Fruit fly (Drosophila melanogaster) whole organism, embryonic: ENCODE results near the gene CG8117.

Experiments
- ATbp ChIP-seq: fragments of 200-800 bp; sonication (Bioruptor generic); optimal IDR thresholded peaks from 2 replicates; lab custom pipeline; 2017; ENCODE audit warnings: missing biosample characterization, mild to moderate bottlenecking, missing genetic modification characterization, missing genetic modification reagents
- CG12299 ChIP-seq: fragments of 200-800 bp; sonication (Bioruptor generic); optimal IDR thresholded peaks from 2 replicates; lab custom pipeline; 2018; ENCODE audit warnings: missing biosample characterization, mild to moderate bottlenecking, missing genetic modification characterization
- CG12659 ChIP-seq: fragments of 200-800 bp; sonication (Bioruptor generic); optimal IDR thresholded peaks from 3 replicates; lab custom pipeline; 2017; ENCODE audit warnings: mild to moderate bottlenecking, missing biosample characterization, missing genetic modification reagents, missing genetic modification characterization
- CG13296 ChIP-seq: fragments of 200-800 bp; sonication (Bioruptor generic); optimal IDR thresholded peaks from 3 replicates; lab custom pipeline; 2018; ENCODE audit warnings: missing biosample characterization, mild to moderate bottlenecking, missing genetic modification characterization
- CG13424 ChIP-seq: fragments of 200-800 bp; sonication (Bioruptor generic); optimal IDR thresholded peaks from 2 replicates; lab custom pipeline; 2019; ENCODE audit warnings: missing biosample characterization, mild to moderate bottlenecking, missing genetic modification characterization, moderate library complexity
- CG13775 ChIP-seq: fragments of 200-800 bp; sonication (Bioruptor generic); optimal IDR thresholded peaks from 3 replicates; lab custom pipeline; 2017; ENCODE audit warnings: missing biosample characterization, mild to moderate bottlenecking, missing genetic modification characterization
- CG14667 ChIP-seq: fragments of 200-800 bp; sonication (Bioruptor generic); IDR thresholded peaks from 2 replicates; pipeline ENCODE4 v1.3.6; 2022; ENCODE audit warnings: missing biosample characterization, missing genetic modification characterization
- CG15269 ChIP-seq: fragments of 200-800 bp; sonication (Bioruptor generic); optimal IDR thresholded peaks from 2 replicates; lab custom pipeline; 2018; ENCODE audit warnings: missing biosample characterization, mild to moderate bottlenecking, missing genetic modification characterization, moderate library complexity
- CG15601 ChIP-seq: fragments of 200-800 bp; sonication (Bioruptor generic); optimal IDR thresholded peaks from 3 replicates; lab custom pipeline; 2019; ENCODE audit warnings: missing biosample characterization, mild to moderate bottlenecking, missing genetic modification characterization, moderate library complexity
- CG15696 ChIP-seq: fragments of 200-800 bp; sonication (Bioruptor generic); optimal IDR thresholded peaks from 2 replicates; lab custom pipeline; 2019; ENCODE audit warnings: missing biosample characterization, mild to moderate bottlenecking, missing genetic modification characterization, moderate library complexity
- CG17359 ChIP-seq: fragments of 200-800 bp; sonication (Bioruptor generic); optimal IDR thresholded peaks from 3 replicates; lab custom pipeline; 2018; ENCODE audit warnings: missing biosample characterization, mild to moderate bottlenecking, missing genetic modification characterization, moderate library complexity
- CG2678 ChIP-seq: fragments of 200-800 bp; sonication (Bioruptor generic); optimal IDR thresholded peaks from 3 replicates; lab custom pipeline; 2019; ENCODE audit warnings: missing biosample characterization, mild to moderate bottlenecking, missing genetic modification characterization, moderate library complexity
- CG32532 ChIP-seq: fragments of 200-800 bp; sonication (Bioruptor generic); IDR thresholded peaks from 2 replicates; pipeline ENCODE4 v1.3.6; 2022; ENCODE audit warnings: missing biosample characterization, missing genetic modification characterization
- CG8359 ChIP-seq: fragments of 200-800 bp; sonication (Bioruptor generic); optimal IDR thresholded peaks from 2 replicates; lab custom pipeline; 2017; ENCODE audit warnings: missing biosample characterization, mild to moderate bottlenecking, missing genetic modification characterization, borderline replicate concordance
- CG8765 ChIP-seq: fragments of 200-800 bp; sonication (Bioruptor generic); IDR thresholded peaks from 2 replicates; pipeline ENCODE4 v1.3.6; 2022; ENCODE audit warnings: missing biosample characterization, missing genetic modification characterization
- CkIIα-i1 ChIP-seq: fragments of 200-800 bp; sonication (Bioruptor generic); IDR thresholded peaks from 2 replicates; pipeline ENCODE4 v1.3.6; 2022; ENCODE audit warnings: missing biosample characterization, missing genetic modification characterization
- Fer2 ChIP-seq: fragments of 200-800 bp; sonication (Bioruptor generic); optimal IDR thresholded peaks from 2 replicates; lab custom pipeline; 2018; ENCODE audit warnings: missing biosample characterization, mild to moderate bottlenecking, missing genetic modification characterization, moderate library complexity
- Kr ChIP-seq: fragments of 200-800 bp; sonication (Bioruptor generic); optimal IDR thresholded peaks from 2 replicates; lab custom pipeline; 2017; ENCODE audit warnings: missing biosample characterization, mild to moderate bottlenecking, missing genetic modification characterization
- Lim3 ChIP-seq: fragments of 200-800 bp; sonication (Bioruptor generic); IDR thresholded peaks from 2 replicates; pipeline ENCODE4 v1.3.6; 2022; ENCODE audit warnings: missing biosample characterization, missing genetic modification characterization
- NK7.1 ChIP-seq: fragments of 200-800 bp; sonication (Bioruptor generic); optimal IDR thresholded peaks from 3 replicates; lab custom pipeline; 2016; ENCODE audit warnings: missing biosample characterization, missing genetic modification characterization
- TFAM ChIP-seq: fragments of 200-800 bp; sonication (Bioruptor generic); optimal IDR thresholded peaks from 2 replicates; lab custom pipeline; 2017; ENCODE audit warnings: missing biosample characterization, missing genetic modification characterization, inconsistent platforms
- bsh ChIP-seq, 2 experiments: fragments of 200-800 bp; sonication (Bioruptor generic); optimal IDR thresholded peaks; 2 replicates each; lab custom pipeline; 2017 to 2018; ENCODE audit warnings: mild to moderate bottlenecking in 2 of 2, missing biosample characterization in 2 of 2, missing genetic modification characterization in 2 of 2, moderate library complexity in 1 of 2
- cad ChIP-seq: fragments of >200 bp; optimal IDR thresholded peaks from 2 replicates; lab custom pipeline; 2017; ENCODE audit warnings: missing biosample characterization, missing genetic modification characterization
- cas ChIP-seq: fragments of 200-800 bp; sonication (Bioruptor generic); IDR thresholded peaks from 2 replicates; pipeline ENCODE4 v1.3.6; 2022; ENCODE audit warnings: missing biosample characterization, missing genetic modification characterization
- chn ChIP-seq: fragments of 200-800 bp; sonication (Bioruptor generic); optimal IDR thresholded peaks from 2 replicates; lab custom pipeline; 2016; ENCODE audit warnings: missing biosample characterization, missing genetic modification characterization
- crol ChIP-seq: fragments of 200-800 bp; sonication (Bioruptor generic); IDR thresholded peaks from 2 replicates; pipeline ENCODE4 v1.3.6; 2022; ENCODE audit warnings: missing biosample characterization, missing genetic modification characterization
- ftz-f1 ChIP-seq: fragments of 200-800 bp; sonication (Bioruptor generic); optimal IDR thresholded peaks from 2 replicates; lab custom pipeline; 2016; ENCODE audit warnings: missing biosample characterization, missing genetic modification characterization
- gem ChIP-seq: fragments of 200-800 bp; sonication (Bioruptor generic); optimal IDR thresholded peaks from 2 replicates; lab custom pipeline; 2019; ENCODE audit warnings: missing biosample characterization, mild to moderate bottlenecking, missing genetic modification characterization, moderate library complexity
- gro ChIP-seq: fragments of 200-800 bp; sonication (Bioruptor generic); optimal IDR thresholded peaks from 2 replicates; lab custom pipeline; 2016; ENCODE audit warnings: missing biosample characterization, missing genetic modification characterization
- her ChIP-seq: fragments of 200-800 bp; sonication (Bioruptor generic); optimal IDR thresholded peaks from 2 replicates; lab custom pipeline; 2016; ENCODE audit warnings: missing biosample characterization, missing genetic modification characterization
- hkb ChIP-seq, 2 experiments: fragments of 200-800 bp in 1 of 2; fragments of >200 bp in 1 of 2; sonication (Bioruptor generic) in 1 of 2; IDR thresholded peaks in 1 of 2; optimal IDR thresholded peaks in 1 of 2; 2 replicates each; pipeline versions ENCODE4 v1.3.6 to Lab custom; 2017 to 2022; ENCODE audit warnings: missing biosample characterization in 1 of 2, missing genetic modification characterization in 1 of 2
- jing ChIP-seq: fragments of 200-800 bp; sonication (Bioruptor generic); optimal IDR thresholded peaks from 2 replicates; lab custom pipeline; 2018; ENCODE audit warnings: missing biosample characterization, mild to moderate bottlenecking, missing genetic modification characterization
- lab ChIP-seq: fragments of 200-800 bp; sonication (Bioruptor generic); optimal IDR thresholded peaks from 3 replicates; lab custom pipeline; 2017; ENCODE audit warnings: missing biosample characterization, missing genetic modification characterization, mild to moderate bottlenecking, moderate library complexity, missing genetic modification reagents
- maf-S ChIP-seq: fragments of 200-800 bp; sonication (Bioruptor generic); optimal IDR thresholded peaks from 2 replicates; lab custom pipeline; 2016; ENCODE audit warnings: missing biosample characterization, missing genetic modification characterization
- nmo ChIP-seq: fragments of 200-800 bp; sonication (Bioruptor generic); optimal IDR thresholded peaks from 2 replicates; lab custom pipeline; 2018; ENCODE audit warnings: missing biosample characterization, mild to moderate bottlenecking, missing genetic modification characterization, moderate library complexity
- nom ChIP-seq: fragments of 200-800 bp; sonication (Bioruptor generic); optimal IDR thresholded peaks from 2 replicates; lab custom pipeline; 2017; ENCODE audit warnings: missing biosample characterization, missing genetic modification characterization, mild to moderate bottlenecking, moderate library complexity, missing genetic modification reagents
- prd ChIP-seq, 3 experiments: fragments of >200 bp in 2 of 3; fragments of 200-800 bp in 1 of 3; sonication (Bioruptor generic) in 1 of 3; optimal IDR thresholded peaks in 2 of 3; IDR thresholded peaks in 1 of 3; 2 replicates in 2 of 3; 3 replicates in 1 of 3; pipeline versions ENCODE4 v1.3.6 to Lab custom; 2017 to 2022; ENCODE audit warnings: missing biosample characterization in 1 of 3, missing genetic modification characterization in 1 of 3
- sr ChIP-seq: fragments of 200-800 bp; sonication (Bioruptor generic); IDR thresholded peaks from 3 replicates; pipeline ENCODE4 v1.3.6; 2022; ENCODE audit warnings: missing biosample characterization, missing genetic modification characterization
- tx ChIP-seq: fragments of 200-800 bp; sonication (Bioruptor generic); optimal IDR thresholded peaks from 2 replicates; lab custom pipeline; 2016; ENCODE audit warnings: missing biosample characterization, missing genetic modification characterization
- unpg ChIP-seq: fragments of 200-800 bp; sonication (Bioruptor generic); optimal IDR thresholded peaks from 3 replicates; lab custom pipeline; 2018; ENCODE audit warnings: missing biosample characterization, mild to moderate bottlenecking, missing genetic modification characterization, moderate library complexity
- vnd ChIP-seq: fragments of 200-800 bp; sonication (Bioruptor generic); IDR thresholded peaks from 3 replicates; pipeline ENCODE4 v1.3.6; 2022; ENCODE audit warnings: missing biosample characterization, missing genetic modification characterization; ENCODE audit not compliant: partially characterized antibody

The CG8117 gene

DNA sequence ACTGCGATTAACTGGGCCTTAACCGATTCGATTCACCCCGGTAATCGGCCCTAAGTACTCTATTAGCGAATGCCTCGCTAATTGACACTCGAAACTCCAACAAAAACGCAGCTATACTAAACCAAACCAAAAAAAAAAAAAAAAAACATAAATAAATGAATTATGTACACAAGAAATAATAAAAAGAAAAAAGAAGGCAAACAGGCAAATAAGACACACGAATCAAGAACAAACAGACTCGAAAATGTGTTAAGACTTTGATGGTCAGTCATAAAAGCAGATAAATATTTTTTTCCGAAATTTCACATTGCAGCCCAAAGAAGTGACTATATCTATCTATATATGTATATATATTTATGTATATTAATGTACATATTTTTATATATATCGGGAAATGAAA is 4.1 kb upstream of the CG8117 start (continued):
- TF ChIP-seq jing (GFP tag; lab: Kevin White, UChicago) = no peak
- no peak for TF ChIP-seq CG15601 (tag; lab: Kevin White, UChicago)
- TF ChIP-seq cas (GFP tag; lab: Robert Waterston, UW) = no peak
- TF ChIP-seq CG15269 (tag; lab: Kevin White, UChicago) = peak; percentile 40
- TF ChIP-seq her (GFP tag; lab: Kevin White, UChicago) = no peak
- no peak for TF ChIP-seq CkIIα-i1 (GFP tag; lab: Robert Waterston, UW)
- TF ChIP-seq cad (GFP tag; lab: Kevin White, UChicago) = no peak
- no peak for TF ChIP-seq vnd (GFP tag; lab: Robert Waterston, UW)
- TF ChIP-seq ATbp (GFP tag; lab: Kevin White, UChicago) = peak; percentile 38
- TF ChIP-seq nmo (GFP tag; lab: Kevin White, UChicago) = no peak
- TF ChIP-seq CG13296 (GFP tag; lab: Kevin White, UChicago) = peak; percentile 54
- peak; percentile 7 for TF ChIP-seq CG15696
- TF ChIP-seq CG13775 = no peak
- TF ChIP-seq NK7.1 (GFP tag; lab: Kevin White, UChicago) = no peak
- peak; percentile 8 for TF ChIP-seq CG13424 (tag; lab: Kevin White, UChicago)
- TF ChIP-seq CG2678 (tag; lab: Kevin White, UChicago) = peak; percentile 55
- TF ChIP-seq Fer2 (tag; lab: Kevin White, UChicago) = no peak
- TF ChIP-seq CG32532 (GFP tag; lab: Robert Waterston, UW) = no peak
- no peak for TF ChIP-seq tx
- no peak for TF ChIP-seq chn (GFP tag; lab: Kevin White, UChicago)
- TF ChIP-seq maf-S (GFP tag; lab: Kevin White, UChicago) = no peak
- TF ChIP-seq hkb (optimal IDR thresholded peaks at IDR 0.05; lab: Kevin White, UChicago) = no peak
- peak; percentile 24; the same call in 1 of the 2 replicates for TF ChIP-seq hkb (GFP tag; IDR thresholded peaks at IDR 0.05; lab: Robert Waterston, UW)
- peak; percentile 15 for TF ChIP-seq unpg (GFP tag; lab: Kevin White, UChicago)
- no peak for TF ChIP-seq Lim3 (GFP tag; lab: Robert Waterston, UW)
- peak; percentile 8 for TF ChIP-seq CG12659
- peak; percentile 43 for TF ChIP-seq lab (GFP tag; lab: Kevin White, UChicago)
- no peak for TF ChIP-seq TFAM (GFP tag; lab: Kevin White, UChicago)
- TF ChIP-seq CG14667 (GFP tag; lab: Robert Waterston, UW) = no peak
- TF ChIP-seq CG8765 (GFP tag; lab: Robert Waterston, UW) = no peak
- no peak for TF ChIP-seq Kr (GFP tag; lab: Kevin White, UChicago)
- peak; percentile 36 for TF ChIP-seq gem
- no peak for TF ChIP-seq gro (GFP tag; lab: Kevin White, UChicago)
- TF ChIP-seq, all 482 proteins: peak for 36

DNA sequence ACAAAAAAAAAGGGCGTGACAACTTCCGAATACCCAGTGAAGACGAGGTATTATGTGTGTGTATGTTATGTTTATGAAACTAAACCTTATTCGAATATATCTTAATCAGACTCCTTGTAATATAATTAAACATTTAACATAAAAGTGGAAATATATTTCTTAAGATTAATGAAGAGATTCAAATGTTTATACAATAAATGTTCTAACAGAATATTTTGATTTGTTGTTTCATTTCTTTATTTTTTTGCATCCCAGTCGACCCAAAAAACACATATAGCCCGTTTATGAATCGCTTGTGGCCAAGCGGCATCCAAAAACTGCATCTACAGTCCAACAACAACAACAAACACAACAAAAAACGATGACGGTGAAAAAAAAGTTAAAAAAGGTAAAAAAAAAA is 2.0 kb upstream of the CG8117 start:
- TF ChIP-seq bsh (GFP tag; optimal IDR thresholded peaks at IDR 0.05; lab: Kevin White, UChicago) (peak in 1 of 2 experiments; percentile 27), nom (peak; percentile 46), CG17359 (tag; lab: Kevin White, UChicago) (no peak)

DNA sequence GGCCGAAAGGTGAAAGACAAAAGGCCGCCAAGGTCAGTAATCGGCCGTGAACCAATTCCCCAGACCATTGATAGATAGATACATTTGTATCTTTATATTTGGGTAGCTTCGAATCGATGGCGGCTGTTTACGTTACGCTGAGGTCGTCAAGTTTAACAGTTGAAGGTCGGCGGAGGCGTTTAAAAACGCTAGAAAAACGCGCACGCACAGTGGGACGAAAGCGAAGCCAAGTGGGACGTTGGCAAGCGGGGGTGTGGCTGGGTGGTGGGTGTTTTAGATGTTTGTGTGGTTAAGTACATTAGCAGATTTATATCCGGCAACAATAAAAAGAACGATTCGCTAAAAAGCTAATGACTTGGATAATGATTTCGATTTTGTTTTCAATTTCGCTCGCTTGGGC is 812 bp upstream of the CG8117 start:
- TF ChIP-seq prd (optimal IDR thresholded peaks at IDR 0.05; lab: Kevin White, UChicago) = no peak
- no peak for TF ChIP-seq prd (GFP tag; IDR thresholded peaks at IDR 0.05; lab: Robert Waterston, UW)
- 0 out of 2 replicates have a peak, but pooled peaks have one; percentile 31 for TF ChIP-seq crol (GFP tag; lab: Robert Waterston, UW)
- TF ChIP-seq sr (GFP tag; lab: Robert Waterston, UW) = peak; percentile 67; the same call in 1 of the 3 replicates
- peak; percentile 71 for TF ChIP-seq ftz-f1 (GFP tag; lab: Kevin White, UChicago)
- no peak for TF ChIP-seq CG12299 (tag; lab: Kevin White, UChicago)
- TF ChIP-seq CG8359 (GFP tag; lab: Kevin White, UChicago) = peak; percentile 96
- TF ChIP-seq, all 482 proteins: peak for 4
